Fruit fly (Drosophila melanogaster) whole organism, prepupa: Measurements from ENCODE around the gene Mkp3.

Experiments used
- Blimp-1 ChIP-seq: fragments of 200-800 bp; sonication (Bioruptor generic); optimal IDR thresholded peaks from 3 replicates; lab custom pipeline; 2017; ENCODE audit warnings: missing biosample characterization, missing genetic modification characterization, mild to moderate bottlenecking, moderate library complexity, missing genetic modification reagents
- CG10631 ChIP-seq: fragments of 200-800 bp; sonication (Bioruptor generic); optimal IDR thresholded peaks from 2 replicates; lab custom pipeline; 2016; ENCODE audit warnings: missing biosample characterization, missing genetic modification characterization
- CG10669 ChIP-seq: fragments of 200-800 bp; sonication (Bioruptor generic); optimal IDR thresholded peaks from 3 replicates; lab custom pipeline; 2018; ENCODE audit warnings: missing biosample characterization, mild to moderate bottlenecking, missing genetic modification characterization, moderate library complexity
- CG11294 ChIP-seq: fragments of 200-800 bp; sonication (Bioruptor generic); IDR thresholded peaks from 2 replicates; pipeline ENCODE4 v1.3.6; 2022; ENCODE audit warnings: missing biosample characterization, missing genetic modification characterization
- CG11762 ChIP-seq: fragments of 200-800 bp; sonication (Bioruptor generic); optimal IDR thresholded peaks from 3 replicates; lab custom pipeline; 2016; ENCODE audit warnings: missing biosample characterization, missing genetic modification characterization; ENCODE audit not compliant: insufficient read depth
- CG11902 ChIP-seq: fragments of 200-800 bp; sonication (Bioruptor generic); optimal IDR thresholded peaks from 3 replicates; lab custom pipeline; 2016; ENCODE audit warnings: missing biosample characterization, missing genetic modification characterization
- CG15336 ChIP-seq: fragments of 200-800 bp; sonication (Bioruptor generic); IDR thresholded peaks from 2 replicates; pipeline ENCODE4 v1.3.6; 2022; ENCODE audit warnings: missing biosample characterization, missing genetic modification characterization
- CG1621 ChIP-seq: fragments of 200-800 bp; sonication (Bioruptor generic); optimal IDR thresholded peaks from 3 replicates; lab custom pipeline; 2018; ENCODE audit warnings: missing biosample characterization, mild to moderate bottlenecking, missing genetic modification characterization
- CG16779 ChIP-seq: fragments of 200-800 bp; sonication (Bioruptor generic); optimal IDR thresholded peaks from 3 replicates; lab custom pipeline; 2017; ENCODE audit warnings: missing biosample characterization, mild to moderate bottlenecking, missing genetic modification characterization
- CG31627 ChIP-seq: fragments of 200-800 bp; sonication (Bioruptor generic); optimal IDR thresholded peaks from 3 replicates; lab custom pipeline; 2016; ENCODE audit warnings: missing biosample characterization, missing genetic modification characterization
- CG34406 ChIP-seq: fragments of 200-800 bp; sonication (Bioruptor generic); optimal IDR thresholded peaks from 3 replicates; lab custom pipeline; 2016; ENCODE audit warnings: missing biosample characterization, missing genetic modification characterization
- CG3919 ChIP-seq: fragments of 200-800 bp; sonication (Bioruptor generic); optimal IDR thresholded peaks from 3 replicates; lab custom pipeline; 2016; ENCODE audit warnings: missing biosample characterization, missing genetic modification characterization
- CG4318 ChIP-seq: fragments of 200-800 bp; sonication (Bioruptor generic); optimal IDR thresholded peaks from 3 replicates; lab custom pipeline; 2017; ENCODE audit warnings: missing biosample characterization, mild to moderate bottlenecking, missing genetic modification characterization
- CG6163 ChIP-seq: fragments of 200-800 bp; sonication (Bioruptor generic); IDR thresholded peaks from 3 replicates; pipeline ENCODE4 v1.3.6; 2022; ENCODE audit warnings: missing biosample characterization, missing genetic modification characterization
- CG6276 ChIP-seq: fragments of 200-800 bp; sonication (Bioruptor generic); optimal IDR thresholded peaks from 2 replicates; lab custom pipeline; 2017; ENCODE audit warnings: missing biosample characterization, mild to moderate bottlenecking, missing genetic modification characterization
- CG6854 ChIP-seq: fragments of 200-800 bp; sonication (Bioruptor generic); optimal IDR thresholded peaks from 2 replicates; lab custom pipeline; 2017; ENCODE audit warnings: missing biosample characterization, mild to moderate bottlenecking, missing genetic modification characterization
- CG7368 ChIP-seq: fragments of 200-800 bp; sonication (Bioruptor generic); optimal IDR thresholded peaks from 3 replicates; lab custom pipeline; 2016; ENCODE audit warnings: missing biosample characterization, missing genetic modification characterization
- CG8119 ChIP-seq: fragments of 200-800 bp; sonication (Bioruptor generic); IDR thresholded peaks from 3 replicates; pipeline ENCODE4 v1.3.6; 2022; ENCODE audit warnings: missing biosample characterization, missing genetic modification characterization
- CG8632 ChIP-seq: fragments of 200-800 bp; sonication (Bioruptor generic); optimal IDR thresholded peaks from 3 replicates; lab custom pipeline; 2016; ENCODE audit warnings: missing biosample characterization, missing genetic modification characterization
- CG9139 ChIP-seq: fragments of 200-800 bp; sonication (Bioruptor generic); optimal IDR thresholded peaks from 3 replicates; lab custom pipeline; 2017; ENCODE audit warnings: missing biosample characterization, mild to moderate bottlenecking, missing genetic modification characterization
- Eip75B ChIP-seq: fragments of 200-800 bp; sonication (Bioruptor generic); optimal IDR thresholded peaks from 3 replicates; lab custom pipeline; 2016; ENCODE audit warnings: missing biosample characterization, missing genetic modification characterization
- Eip78C ChIP-seq: fragments of 200-800 bp; sonication (Bioruptor generic); peaks from one replicate; lab custom pipeline; 2016; ENCODE audit warnings: missing biosample characterization, missing genetic modification characterization
- Eip93F ChIP-seq: fragments of 200-800 bp; sonication (Bioruptor generic); optimal IDR thresholded peaks from 2 replicates; lab custom pipeline; 2016; ENCODE audit warnings: missing biosample characterization, mild to moderate bottlenecking, missing genetic modification characterization
- Ets21C ChIP-seq: fragments of 200-800 bp; sonication (Bioruptor generic); optimal IDR thresholded peaks from 3 replicates; lab custom pipeline; 2016; ENCODE audit warnings: missing biosample characterization, missing genetic modification characterization
- Gug ChIP-seq: fragments of 200-800 bp; sonication (Bioruptor generic); IDR thresholded peaks from 2 replicates; pipeline ENCODE4 v1.3.6; 2022; ENCODE audit warnings: missing biosample characterization, missing genetic modification characterization
- Hr38 ChIP-seq: sonication (Bioruptor generic); optimal IDR thresholded peaks from 2 replicates; lab custom pipeline; 2016; ENCODE audit warnings: missing biosample characterization, missing genetic modification characterization
- Hr39 ChIP-seq: fragments of 200-800 bp; sonication (Bioruptor generic); optimal IDR thresholded peaks from 2 replicates; lab custom pipeline; 2016; ENCODE audit warnings: missing biosample characterization, missing genetic modification characterization
- Hr4 ChIP-seq: fragments of 200-800 bp; sonication (Bioruptor generic); optimal IDR thresholded peaks from 3 replicates; lab custom pipeline; 2016; ENCODE audit warnings: missing biosample characterization, missing genetic modification characterization
- Lpt ChIP-seq: fragments of 200-800 bp; sonication (Bioruptor generic); optimal IDR thresholded peaks from 3 replicates; lab custom pipeline; 2016; ENCODE audit warnings: missing biosample characterization, missing genetic modification characterization
- OdsH ChIP-seq: fragments of 200-800 bp; sonication (Bioruptor generic); optimal IDR thresholded peaks from 3 replicates; lab custom pipeline; 2016; ENCODE audit warnings: missing biosample characterization, missing genetic modification characterization
- Sox102F ChIP-seq: fragments of 200-800 bp; sonication (Bioruptor generic); optimal IDR thresholded peaks from 2 replicates; lab custom pipeline; 2016; ENCODE audit warnings: missing biosample characterization, mild to moderate bottlenecking, missing genetic modification characterization
- Sox14 ChIP-seq: fragments of 200-800 bp; sonication (Bioruptor generic); optimal IDR thresholded peaks from 3 replicates; lab custom pipeline; 2016; ENCODE audit warnings: missing biosample characterization, missing genetic modification characterization
- Sox15 ChIP-seq: fragments of 200-800 bp; sonication (Bioruptor generic); optimal IDR thresholded peaks from 3 replicates; lab custom pipeline; 2016; ENCODE audit warnings: missing biosample characterization, missing genetic modification characterization
- achi ChIP-seq: fragments of 200-800 bp; sonication (Bioruptor generic); optimal IDR thresholded peaks from 3 replicates; lab custom pipeline; 2016; ENCODE audit warnings: missing biosample characterization, missing genetic modification characterization
- acj6 ChIP-seq: fragments of 200-800 bp; sonication (Bioruptor generic); optimal IDR thresholded peaks from 3 replicates; lab custom pipeline; 2016; ENCODE audit warnings: missing biosample characterization, missing genetic modification characterization
- dac ChIP-seq: fragments of 200-800 bp; sonication (Bioruptor generic); optimal IDR thresholded peaks from 2 replicates; lab custom pipeline; 2017; ENCODE audit warnings: missing biosample characterization, mild to moderate bottlenecking, missing genetic modification characterization
- dsx ChIP-seq: fragments of 200-800 bp; optimal IDR thresholded peaks from 3 replicates; lab custom pipeline; 2019; ENCODE audit warnings: missing biosample characterization, mild to moderate bottlenecking, missing genetic modification characterization, moderate library complexity; ENCODE audit not compliant: poor library complexity, severe bottlenecking
- eg ChIP-seq: fragments of 200-800 bp; sonication (Bioruptor generic); IDR thresholded peaks from 3 replicates; pipeline ENCODE4 v1.3.6; 2022; ENCODE audit warnings: missing biosample characterization, missing genetic modification characterization
- esn ChIP-seq: fragments of 200-800 bp; sonication (Bioruptor generic); optimal IDR thresholded peaks from 2 replicates; lab custom pipeline; 2016; ENCODE audit warnings: missing biosample characterization, mild to moderate bottlenecking, missing genetic modification characterization, moderate library complexity
- fd85E ChIP-seq: fragments of 200-800 bp; sonication (Bioruptor generic); optimal IDR thresholded peaks from 3 replicates; lab custom pipeline; 2016; ENCODE audit warnings: missing biosample characterization, missing genetic modification characterization
- lz ChIP-seq: fragments of 200-800 bp; sonication (Bioruptor generic); optimal IDR thresholded peaks from 3 replicates; lab custom pipeline; 2016; ENCODE audit warnings: missing biosample characterization, missing genetic modification characterization
- pdm3 ChIP-seq: fragments of 200-800 bp; sonication (Bioruptor generic); optimal IDR thresholded peaks from 3 replicates; lab custom pipeline; 2016; ENCODE audit warnings: missing biosample characterization, missing genetic modification characterization
- salr ChIP-seq, 2 experiments: fragments of 200-800 bp; sonication (Bioruptor generic); optimal IDR thresholded peaks; 3 replicates each; lab custom pipeline; 2016 to 2018; ENCODE audit warnings: missing biosample characterization in 2 of 2, missing genetic modification characterization in 2 of 2, mild to moderate bottlenecking in 1 of 2
- spab ChIP-seq: fragments of 200-800 bp; sonication (Bioruptor generic); optimal IDR thresholded peaks from 2 replicates; lab custom pipeline; 2017; ENCODE audit warnings: missing biosample characterization, mild to moderate bottlenecking, missing genetic modification characterization, missing genetic modification reagents
- topi ChIP-seq: fragments of 200-800 bp; sonication (Bioruptor generic); optimal IDR thresholded peaks from 3 replicates; lab custom pipeline; 2016; ENCODE audit warnings: missing biosample characterization, missing genetic modification characterization

Mkp3 gene

DNA sequence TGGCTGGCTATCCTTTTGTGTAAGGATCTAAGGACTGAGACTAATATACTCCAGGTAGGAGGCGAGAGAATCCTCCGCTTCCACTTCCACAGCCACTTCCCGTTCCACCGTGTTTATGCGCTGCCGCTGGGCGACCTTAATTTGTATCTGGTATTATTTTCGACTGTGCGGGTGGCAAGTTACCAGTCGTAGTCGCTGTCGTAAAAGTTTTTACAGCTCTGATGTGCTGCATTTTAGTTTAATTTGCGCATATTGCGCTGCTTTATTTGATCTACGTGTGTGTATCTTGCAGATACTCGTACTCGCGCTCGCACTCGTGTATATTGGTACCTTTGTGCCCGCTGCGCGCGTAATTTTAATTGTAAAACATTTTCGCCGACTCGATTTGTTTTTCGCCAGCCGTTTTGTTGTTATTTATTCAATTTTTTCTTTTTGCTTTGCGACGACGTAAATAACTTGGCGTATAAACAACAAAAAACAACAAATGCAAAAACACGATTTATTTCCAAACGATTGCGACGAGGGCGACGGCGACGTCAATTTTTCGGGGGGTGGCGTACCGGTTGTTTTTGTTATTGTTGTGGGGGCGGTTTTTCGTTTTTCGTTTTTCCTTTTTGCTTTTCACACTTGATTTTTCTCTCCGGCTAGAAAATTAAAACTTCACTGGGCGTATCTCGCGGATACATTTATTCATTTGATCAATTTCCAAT is 41.5 kb downstream of the Mkp3 start (continued):
- TF ChIP-seq Hr4 (GFP tag; lab: Kevin White, UChicago) (no peak), Hr39 (GFP tag; lab: Kevin White, UChicago) (no peak), Sox102F (GFP tag; lab: Kevin White, UChicago) (no peak), OdsH (no peak), spab (no peak), Ets21C (no peak), CG31627 (GFP tag; lab: Kevin White, UChicago) (no peak), esn (GFP tag; lab: Kevin White, UChicago) (no peak), topi (GFP tag; lab: Kevin White, UChicago) (no peak), CG4318 (no peak), dsx (no peak), CG8632 (GFP tag; lab: Kevin White, UChicago) (no peak), CG9139 (no peak), CG34406 (GFP tag; lab: Kevin White, UChicago) (no peak)
- TF ChIP-seq, all 60 proteins: peak for 6

DNA sequence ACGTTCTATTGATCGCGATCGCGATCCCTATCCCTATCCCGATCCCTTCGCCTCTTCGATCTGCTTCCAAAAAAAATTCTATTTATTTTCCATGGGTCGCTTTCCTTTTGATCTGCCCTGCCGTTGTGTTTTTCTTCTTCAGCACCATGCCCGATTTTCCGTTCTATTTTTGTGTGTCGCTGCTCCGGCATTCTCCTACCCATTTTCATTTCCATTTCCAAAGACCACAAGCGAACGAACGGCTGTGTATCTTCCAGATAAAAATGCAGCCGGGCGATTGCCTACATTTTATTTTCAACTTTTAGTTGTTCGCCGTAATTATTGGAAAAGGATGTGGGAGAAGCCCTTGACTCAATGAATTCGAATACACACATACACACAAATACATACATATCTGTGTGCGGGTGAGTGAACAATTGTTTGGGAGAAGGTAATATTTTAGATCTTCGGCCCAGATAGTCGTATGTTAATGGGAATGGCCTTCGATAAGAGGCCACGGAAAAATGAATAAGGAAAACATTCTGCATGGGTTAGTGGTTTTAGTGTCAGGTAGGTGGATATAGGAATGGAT is 42.7 kb downstream of the Mkp3 start:
- peak; percentile 19 for TF ChIP-seq Eip78C (GFP tag; lab: Kevin White, UChicago)
- no peak for TF ChIP-seq acj6 (GFP tag; lab: Kevin White, UChicago)

DNA sequence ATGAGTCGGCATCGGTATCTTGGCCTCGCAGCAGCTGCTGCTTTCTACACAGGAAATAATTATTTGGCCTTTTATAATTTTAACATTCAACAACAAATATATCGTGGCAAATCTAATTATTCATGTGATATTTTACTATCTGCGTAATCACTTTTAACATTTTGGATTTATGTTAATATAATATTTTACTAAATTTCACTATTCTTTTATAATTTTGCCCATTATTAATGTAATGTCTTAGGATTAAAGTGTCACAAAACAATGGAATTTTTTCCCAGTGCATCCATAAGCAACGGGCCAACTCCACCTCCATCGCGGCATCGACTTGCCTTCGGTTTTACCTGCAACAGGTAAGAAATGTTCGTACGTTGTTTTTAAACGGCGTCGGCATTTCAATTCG is 43.7 kb downstream of the Mkp3 start:
- TF ChIP-seq Blimp-1 (GFP tag; lab: Kevin White, UChicago): peak; percentile 85
- peak; percentile 89 for TF ChIP-seq CG11762 (GFP tag; lab: Kevin White, UChicago)
- TF ChIP-seq CG4318: peak; percentile 94
- peak; percentile 66 for TF ChIP-seq Eip93F
- TF ChIP-seq CG6854: peak; percentile 78
- TF ChIP-seq lz (GFP tag; lab: Kevin White, UChicago): peak; percentile 92
- peak; percentile 86 for TF ChIP-seq eg
- peak; percentile 93 for TF ChIP-seq OdsH
- peak; percentile 95 for TF ChIP-seq CG3919
- TF ChIP-seq Eip75B: peak; percentile 90
- TF ChIP-seq CG34406 (GFP tag; lab: Kevin White, UChicago): peak; percentile 96
- peak; percentile 93 for TF ChIP-seq CG15336 (GFP tag; lab: Robert Waterston, UW)
- TF ChIP-seq Sox14: peak; percentile 86
- peak; percentile 92 for TF ChIP-seq acj6 (GFP tag; lab: Kevin White, UChicago)
- peak; percentile 96 for TF ChIP-seq CG8119 (GFP tag; lab: Robert Waterston, UW)
- TF ChIP-seq Lpt: peak; percentile 89
- TF ChIP-seq CG11294: peak; percentile 71
- peak; percentile 99 for TF ChIP-seq Eip78C (GFP tag; lab: Kevin White, UChicago)
- TF ChIP-seq achi (GFP tag; lab: Kevin White, UChicago): peak; percentile 93
- peak; percentile 88 for TF ChIP-seq dac
- TF ChIP-seq CG11902 (GFP tag; lab: Kevin White, UChicago): peak; percentile 87
- peak; percentile 87 for TF ChIP-seq CG6163
- peak; percentile 65 to 93 for TF ChIP-seq salr (GFP tag; optimal IDR thresholded peaks at IDR 0.05; lab: Kevin White, UChicago)
- TF ChIP-seq CG1621 (tag; lab: Kevin White, UChicago): peak; percentile 84
- TF ChIP-seq Gug (GFP tag; lab: Robert Waterston, UW): peak; percentile 88
- peak; percentile 67 for TF ChIP-seq fd85E (GFP tag; lab: Kevin White, UChicago)
- peak; percentile 95 for TF ChIP-seq dsx
- peak; percentile 94 for TF ChIP-seq CG10669 (GFP tag; lab: Kevin White, UChicago)
- TF ChIP-seq CG7368 (GFP tag; lab: Kevin White, UChicago): peak; percentile 88
- TF ChIP-seq Hr39 (GFP tag; lab: Kevin White, UChicago): peak; percentile 78
- TF ChIP-seq Hr38 (GFP tag; lab: Kevin White, UChicago): no peak
- TF ChIP-seq Ets21C: peak; percentile 78
- TF ChIP-seq CG16779 (tag; lab: Kevin White, UChicago): peak; percentile 91
- peak; percentile 83 for TF ChIP-seq Sox15 (GFP tag; lab: Kevin White, UChicago)
- TF ChIP-seq CG31627 (GFP tag; lab: Kevin White, UChicago): peak; percentile 83
- peak; percentile 96 for TF ChIP-seq CG10631 (GFP tag; lab: Kevin White, UChicago)
- peak; percentile 89 for TF ChIP-seq pdm3 (GFP tag; lab: Kevin White, UChicago)
- TF ChIP-seq CG6276: peak; percentile 94
- peak; percentile 90 for TF ChIP-seq topi (GFP tag; lab: Kevin White, UChicago)
